In genomic region chrII:6524501-6524977, ce11 we compare ENCODE assay signal across 7 worm cellular contexts.
TF ChIP-seq lines count a peak whose summit lies in the region.

C56E6.2 (plus strand) TSS chrII:6524927.

TF ChIP-seq in whole organism, L1 larva, 84 proteins besides CTCF, POLR2A, EP300 and RAD21:
- peak; percentile 2 for TF ChIP-seq elt-2 (tag; optimal IDR thresholded peaks at IDR 0.05; lab: Kevin White, UChicago)
- no peak for TF ChIP-seq nhr-76 (tag; optimal IDR thresholded peaks at IDR 0.05; lab: Kevin White, UChicago)
- no peak for TF ChIP-seq egl-13 (tag; optimal IDR thresholded peaks at IDR 0.05; lab: Kevin White, UChicago)

TF ChIP-seq in whole organism, L2 larva, 48 proteins besides CTCF, POLR2A, EP300 and RAD21:
- TF ChIP-seq nhr-12 (tag; optimal IDR thresholded peaks at IDR 0.05; lab: Kevin White, UChicago): no peak
- no peak for TF ChIP-seq ceh-82 (tag; optimal IDR thresholded peaks at IDR 0.05; lab: Kevin White, UChicago)
- TF ChIP-seq R02D3.7 (tag; optimal IDR thresholded peaks at IDR 0.05; lab: Kevin White, UChicago): no peak
- no peak for TF ChIP-seq snpc-4 (tag; optimal IDR thresholded peaks at IDR 0.05; lab: Kevin White, UChicago)
- no peak for TF ChIP-seq nhr-237 (tag; optimal IDR thresholded peaks at IDR 0.05; lab: Kevin White, UChicago)
- no peak for TF ChIP-seq ZK546.5 (tag; optimal IDR thresholded peaks at IDR 0.05; lab: Kevin White, UChicago)
- no peak for TF ChIP-seq elt-1 (tag; optimal IDR thresholded peaks at IDR 0.05; lab: Kevin White, UChicago)
- TF ChIP-seq fos-1 (tag; optimal IDR thresholded peaks at IDR 0.05; lab: Kevin White, UChicago): peak; percentile 16

TF ChIP-seq in whole organism, L3 larva, 47 proteins besides CTCF, POLR2A, EP300 and RAD21:
- TF ChIP-seq hmg-11 (tag; optimal IDR thresholded peaks at IDR 0.05; lab: Kevin White, UChicago) (no peak), pqm-1 (tag; optimal IDR thresholded peaks at IDR 0.05; lab: Kevin White, UChicago) (peak; percentile 28), jun-1 (tag; optimal IDR thresholded peaks at IDR 0.05; lab: Kevin White, UChicago) (no peak), egl-27 (tag; optimal IDR thresholded peaks at IDR 0.05; lab: Kevin White, UChicago) (no peak), egl-5 (tag; optimal IDR thresholded peaks at IDR 0.05; lab: Kevin White, UChicago) (no peak), nhr-77 (tag; optimal IDR thresholded peaks at IDR 0.05; lab: Kevin White, UChicago) (no peak), nhr-43 (tag; optimal IDR thresholded peaks at IDR 0.05; lab: Kevin White, UChicago; ENCODE audit: poor library complexity, severe bottlenecking) (no peak), ceh-82 (tag; optimal IDR thresholded peaks at IDR 0.05; lab: Kevin White, UChicago) (no peak), nhr-11 (tag; optimal IDR thresholded peaks at IDR 0.05; lab: Kevin White, UChicago) (no peak), nfya-1 (tag; optimal IDR thresholded peaks at IDR 0.05; lab: Kevin White, UChicago; ENCODE audit: insufficient read depth) (no peak), sea-2 (GFP tag; optimal IDR thresholded peaks at IDR 0.05; lab: Kevin White, UChicago) (no peak), elt-2 (tag; optimal IDR thresholded peaks at IDR 0.05; lab: Kevin White, UChicago) (peak; percentile 57), zag-1 (tag; optimal IDR thresholded peaks at IDR 0.05; lab: Kevin White, UChicago) (no peak)

TF ChIP-seq in whole organism, L4 larva, 104 proteins besides CTCF, POLR2A, EP300 and RAD21 (continues in another document):
- TF ChIP-seq zip-2 (tag; optimal IDR thresholded peaks at IDR 0.05; lab: Kevin White, UChicago): no peak
- TF ChIP-seq F44E2.7 (GFP tag; IDR thresholded peaks at IDR 0.05; lab: Robert Waterston, UW): no peak
- TF ChIP-seq dve-1 (tag; optimal IDR thresholded peaks at IDR 0.05; lab: Kevin White, UChicago; ENCODE audit: insufficient read depth): peak; percentile 21
- no peak for TF ChIP-seq lin-38 (GFP tag; IDR thresholded peaks at IDR 0.05; lab: Robert Waterston, UW)
- TF ChIP-seq nhr-25 (tag; optimal IDR thresholded peaks at IDR 0.05; lab: Kevin White, UChicago; ENCODE audit: borderline replicate concordance, insufficient read depth): no peak
- TF ChIP-seq skn-1 (tag; optimal IDR thresholded peaks at IDR 0.05; lab: Kevin White, UChicago): no peak
- TF ChIP-seq T26A8.4 (GFP tag; IDR thresholded peaks at IDR 0.05; lab: Robert Waterston, UW): no peak
- TF ChIP-seq ztf-7 (tag; optimal IDR thresholded peaks at IDR 0.05; lab: Kevin White, UChicago): no peak
- TF ChIP-seq nhr-10 (tag; optimal IDR thresholded peaks at IDR 0.05; lab: Kevin White, UChicago): no peak
- no peak for TF ChIP-seq daf-8 (GFP tag; IDR thresholded peaks at IDR 0.05; lab: Robert Waterston, UW)
- no peak for TF ChIP-seq vab-7 (GFP tag; IDR thresholded peaks at IDR 0.05; lab: Robert Waterston, UW)
- no peak for TF ChIP-seq mes-2 (tag; optimal IDR thresholded peaks at IDR 0.05; lab: Kevin White, UChicago; ENCODE audit: poor library complexity, severe bottlenecking)
- no peak for TF ChIP-seq snpc-1.2 (GFP tag; IDR thresholded peaks at IDR 0.05; lab: Robert Waterston, UW)
- no peak for TF ChIP-seq Y5F2A.4 (GFP tag; optimal IDR thresholded peaks at IDR 0.05; lab: Kevin White, UChicago)
- peak; percentile 67 for TF ChIP-seq hlh-11 (tag; optimal IDR thresholded peaks at IDR 0.05; lab: Kevin White, UChicago)
- TF ChIP-seq nhr-48 (tag; optimal IDR thresholded peaks at IDR 0.05; lab: Kevin White, UChicago): no peak
- no peak for TF ChIP-seq fkh-10 (GFP tag; optimal IDR thresholded peaks at IDR 0.05; lab: Kevin White, UChicago)
- TF ChIP-seq sdz-12 (GFP tag; optimal IDR thresholded peaks at IDR 0.05; lab: Kevin White, UChicago): no peak

TF ChIP-seq in whole organism, late embryonic, 69 proteins besides CTCF, POLR2A, EP300 and RAD21:
- TF ChIP-seq unc-55 (GFP tag; optimal IDR thresholded peaks at IDR 0.05; lab: Kevin White, UChicago) (peak; percentile 13), madf-2 (tag; optimal IDR thresholded peaks at IDR 0.05; lab: Kevin White, UChicago) (no peak), hlh-8 (tag; optimal IDR thresholded peaks at IDR 0.05; lab: Kevin White, UChicago) (no peak), elt-2 (tag; optimal IDR thresholded peaks at IDR 0.05; lab: Kevin White, UChicago) (peak; percentile 53)

TF ChIP-seq in whole organism, mixed stage, embryonic, 35 proteins besides CTCF, POLR2A, EP300 and RAD21:
- TF ChIP-seq nhr-76 (tag; optimal IDR thresholded peaks at IDR 0.05; lab: Kevin White, UChicago) (no peak), elt-1 (tag; optimal IDR thresholded peaks at IDR 0.05; lab: Kevin White, UChicago; ENCODE audit: borderline replicate concordance, insufficient read depth) (peak; percentile 81), M03D4.4 (tag; optimal IDR thresholded peaks at IDR 0.05; lab: Kevin White, UChicago) (no peak), pha-4 (tag; optimal IDR thresholded peaks at IDR 0.05; lab: Kevin White, UChicago) (no peak)

TF ChIP-seq in whole organism, young adult, 124 proteins besides CTCF, POLR2A, EP300 and RAD21:
- TF ChIP-seq nhr-80 (tag; optimal IDR thresholded peaks at IDR 0.05; lab: Kevin White, UChicago) (peak; percentile 43), Y53F4B.3 (GFP tag; IDR thresholded peaks at IDR 0.05; lab: Robert Waterston, UW) (no peak), ceh-40 (GFP tag; IDR thresholded peaks at IDR 0.05; lab: Robert Waterston, UW) (0 out of 2 replicates have a peak, but pooled peaks have one; percentile 35), K12H6.12 (tag; optimal IDR thresholded peaks at IDR 0.05; lab: Kevin White, UChicago) (no peak)
